Worm (Caenorhabditis elegans) whole organism, L4 larva: ENCODE results near the gene spe-44.

Experiments
- ceh-82 ChIP-seq: sonication (generic microtip); optimal IDR thresholded peaks from 2 replicates; lab custom pipeline; 2017; ENCODE audit warnings: missing biosample characterization, missing genetic modification characterization
- daf-12 ChIP-seq: fragments of 150-350 bp; optimal IDR thresholded peaks from 2 replicates; lab custom pipeline; 2014; ENCODE audit warnings: missing biosample characterization, missing genetic modification reagents, missing genetic modification characterization
- dmd-6 ChIP-seq: fragments of 200-800 bp; sonication (Bioruptor generic); IDR thresholded peaks from 2 replicates; pipeline ENCODE4 v1.3.6; 2022; ENCODE audit warnings: missing genetic modification reagents, missing genetic modification characterization, missing compliant biosample characterization
- fos-1 ChIP-seq: fragments of 150-350 bp; optimal IDR thresholded peaks from 2 replicates; lab custom pipeline; 2014; ENCODE audit warnings: missing biosample characterization, missing genetic modification characterization
- lin-13 ChIP-seq: fragments of 150-350 bp; optimal IDR thresholded peaks from 2 replicates; lab custom pipeline; 2014; ENCODE audit warnings: missing biosample characterization, missing genetic modification reagents, missing genetic modification characterization
- madf-9 ChIP-seq: fragments of 200-800 bp; sonication (Bioruptor generic); conservative IDR thresholded peaks from 2 replicates; pipeline ENCODE4 v1.3.6; 2022; ENCODE audit warnings: missing genetic modification reagents, missing genetic modification characterization, missing compliant biosample characterization
- mep-1 ChIP-seq: fragments of 150-350 bp; sonication (generic microtip); optimal IDR thresholded peaks from 3 replicates; lab custom pipeline; 2014; ENCODE audit warnings: missing biosample characterization, missing genetic modification characterization
- nhr-11 ChIP-seq: fragments of 150-350 bp; optimal IDR thresholded peaks from 2 replicates; lab custom pipeline; 2014; ENCODE audit warnings: missing biosample characterization, missing genetic modification characterization
- nhr-111 ChIP-seq: fragments of 200-800 bp; sonication (Bioruptor generic); optimal IDR thresholded peaks from 2 replicates; lab custom pipeline; 2018; ENCODE audit warnings: mild to moderate bottlenecking, missing genetic modification characterization, missing compliant biosample characterization
- spr-1 ChIP-seq: sonication (generic microtip); optimal IDR thresholded peaks from 2 replicates; lab custom pipeline; 2016; ENCODE audit warnings: mild to moderate bottlenecking, missing genetic modification characterization, missing compliant biosample characterization
- unc-39 ChIP-seq: sonication (generic microtip); optimal IDR thresholded peaks from 2 replicates; lab custom pipeline; 2017; ENCODE audit warnings: missing biosample characterization, missing genetic modification characterization
- ztf-11 ChIP-seq: fragments of 150-350 bp; optimal IDR thresholded peaks from 2 replicates; lab custom pipeline; 2014; ENCODE audit warnings: missing biosample characterization, missing genetic modification characterization

DNA sequence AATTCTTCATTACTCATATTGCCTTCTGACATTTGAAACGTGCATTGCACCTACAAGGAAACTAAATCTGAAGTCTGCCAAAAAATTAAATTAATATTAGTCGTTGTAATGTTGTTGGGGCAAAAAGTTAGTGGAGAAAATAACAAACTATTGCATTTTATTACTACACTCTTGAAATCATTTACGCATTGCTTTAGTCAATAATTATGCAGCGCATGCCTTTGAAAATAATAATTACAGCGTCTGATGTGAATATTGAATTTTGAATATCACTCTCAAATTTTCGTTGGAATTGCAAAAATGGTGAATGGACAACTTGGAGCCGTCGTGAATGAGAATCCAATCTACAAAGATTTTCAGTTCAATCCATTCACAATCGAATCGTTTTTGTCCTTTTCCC, 44.2 kb upstream of the spe-44 start, which contains the start of gene sru-19:
- TF ChIP-seq nhr-11 (tag; lab: Kevin White, UChicago): no peak
- no peak for TF ChIP-seq daf-12 (tag; lab: Kevin White, UChicago)
- no peak for TF ChIP-seq dmd-6
- no peak for TF ChIP-seq ceh-82
- TF ChIP-seq mep-1 (tag; lab: Kevin White, UChicago): no peak
- TF ChIP-seq madf-9 (GFP tag; lab: Robert Waterston, UW): no peak
- no peak for TF ChIP-seq ztf-11 (tag; lab: Kevin White, UChicago)
- no peak for TF ChIP-seq nhr-111 (GFP tag; lab: Kevin White, UChicago)
- no peak for TF ChIP-seq fos-1 (tag; lab: Kevin White, UChicago)
- no peak for TF ChIP-seq spr-1
- TF ChIP-seq unc-39: no peak
- TF ChIP-seq lin-13 (GFP tag; lab: Kevin White, UChicago): no peak
